Fruit fly (Drosophila melanogaster) whole organism, adult: ENCODE results near the gene Hrb87F.

Experiments
- CG11617 ChIP-seq: fragments of 200-800 bp; sonication (Bioruptor generic); optimal IDR thresholded peaks from 2 replicates; lab custom pipeline; 2017; ENCODE audit warnings: mild to moderate bottlenecking, missing biosample characterization, missing genetic modification reagents, missing genetic modification characterization
- CG12768 ChIP-seq: fragments of 200-800 bp; sonication (Bioruptor generic); optimal IDR thresholded peaks from 2 replicates; lab custom pipeline; 2017; ENCODE audit warnings: missing biosample characterization, missing genetic modification characterization, mild to moderate bottlenecking, moderate library complexity, missing genetic modification reagents
- CG14711 ChIP-seq: fragments of 200-800 bp; sonication (Bioruptor generic); optimal IDR thresholded peaks from 2 replicates; lab custom pipeline; 2018; ENCODE audit warnings: missing biosample characterization, mild to moderate bottlenecking, missing genetic modification characterization, moderate library complexity
- CG1620 ChIP-seq: fragments of 200-800 bp; sonication (Bioruptor generic); optimal IDR thresholded peaks from 2 replicates; lab custom pipeline; 2016; ENCODE audit warnings: missing biosample characterization, missing genetic modification characterization
- CG33017 ChIP-seq: fragments of 200-800 bp; sonication (Bioruptor generic); optimal IDR thresholded peaks from 2 replicates; lab custom pipeline; 2018; ENCODE audit warnings: missing biosample characterization, mild to moderate bottlenecking, missing genetic modification characterization, moderate library complexity
- CG5204 ChIP-seq: fragments of 200-800 bp; sonication (Bioruptor generic); optimal IDR thresholded peaks from 2 replicates; lab custom pipeline; 2016; ENCODE audit warnings: missing biosample characterization, missing genetic modification characterization
- CG7045 ChIP-seq: fragments of 200-800 bp; sonication (Bioruptor generic); optimal IDR thresholded peaks from 2 replicates; lab custom pipeline; 2017; ENCODE audit warnings: missing biosample characterization, mild to moderate bottlenecking, missing genetic modification characterization
- CG7101 ChIP-seq: fragments of 200-800 bp; sonication (Bioruptor generic); optimal IDR thresholded peaks from 2 replicates; lab custom pipeline; 2018; ENCODE audit warnings: missing biosample characterization, mild to moderate bottlenecking, missing genetic modification characterization, moderate library complexity
- Clk ChIP-seq: fragments of 200-800 bp; sonication (Bioruptor generic); optimal IDR thresholded peaks from 2 replicates; lab custom pipeline; 2017; ENCODE audit warnings: missing biosample characterization, missing genetic modification characterization
- Crg-1 ChIP-seq: fragments of 200-800 bp; sonication (Bioruptor generic); optimal IDR thresholded peaks from 2 replicates; lab custom pipeline; 2016; ENCODE audit warnings: missing biosample characterization, missing genetic modification characterization
- Hr96 ChIP-seq: fragments of 200-800 bp; sonication (Bioruptor generic); optimal IDR thresholded peaks from 2 replicates; lab custom pipeline; 2016; ENCODE audit warnings: missing biosample characterization, missing genetic modification characterization
- Mnt ChIP-seq: fragments of 200-800 bp; sonication (Bioruptor generic); optimal IDR thresholded peaks from 2 replicates; lab custom pipeline; 2016; ENCODE audit warnings: missing biosample characterization, mild to moderate bottlenecking, missing genetic modification characterization
- bab1 ChIP-seq: fragments of 200-800 bp; sonication (Bioruptor generic); optimal IDR thresholded peaks from 3 replicates; lab custom pipeline; 2019; ENCODE audit warnings: missing biosample characterization, mild to moderate bottlenecking, missing genetic modification characterization, moderate library complexity
- cic ChIP-seq: fragments of 200-800 bp; sonication (Bioruptor generic); optimal IDR thresholded peaks from 2 replicates; lab custom pipeline; 2017; ENCODE audit warnings: missing biosample characterization, mild to moderate bottlenecking, missing genetic modification characterization, moderate library complexity
- cnc ChIP-seq, 2 experiments: fragments of >200 bp; optimal IDR thresholded peaks; 2 replicates each; lab custom pipeline; 2017
- kay ChIP-seq: fragments of 200-800 bp; sonication (Bioruptor generic); peaks from one replicate; lab custom pipeline; 2016; ENCODE audit warnings: missing biosample characterization, missing genetic modification characterization, borderline replicate concordance
- ovo ChIP-seq: fragments of 200-800 bp; sonication (Bioruptor generic); optimal IDR thresholded peaks from 2 replicates; lab custom pipeline; 2016; ENCODE audit warnings: missing biosample characterization, missing genetic modification characterization
- pad ChIP-seq: fragments of 200-800 bp; sonication (Bioruptor generic); optimal IDR thresholded peaks from 3 replicates; lab custom pipeline; 2017; ENCODE audit warnings: missing biosample characterization, missing genetic modification characterization, mild to moderate bottlenecking, moderate library complexity, missing genetic modification reagents
- tj ChIP-seq: fragments of 200-800 bp; sonication (Bioruptor generic); optimal IDR thresholded peaks from 3 replicates; lab custom pipeline; 2017; ENCODE audit warnings: missing biosample characterization, mild to moderate bottlenecking, missing genetic modification characterization, moderate library complexity
- toe ChIP-seq: fragments of 200-800 bp; sonication (Bioruptor generic); optimal IDR thresholded peaks from 2 replicates; lab custom pipeline; 2016; ENCODE audit warnings: missing biosample characterization, missing genetic modification characterization

The Hrb87F gene

dm6 chr3R:13682994-13683623 is 22.8 kb upstream of the Hrb87F start:
- no peak for TF ChIP-seq CG5204 (GFP tag; lab: Kevin White, UChicago)
- peak; percentile 6 for TF ChIP-seq bab1

dm6 chr3R:13676137-13677086 is 16.1 kb upstream of the Hrb87F start, which contains the start of the genes Lkb1 and CG9588:
Gene Lkb1, plus strand, starts transcription at chr3R:13676549.
Gene CG9588, minus strand, starts transcription at chr3R:13676681.
- TF ChIP-seq kay (GFP tag; lab: Kevin White, UChicago): no peak
- TF ChIP-seq tj (GFP tag; lab: Kevin White, UChicago): peak; percentile 12
- TF ChIP-seq cnc (optimal IDR thresholded peaks at IDR 0.05; lab: Kevin White, UChicago): peak in 1 of 2 experiments; percentile 31
- peak; percentile 37 for TF ChIP-seq Mnt (GFP tag; lab: Kevin White, UChicago)
- TF ChIP-seq CG12768 (GFP tag; lab: Kevin White, UChicago): peak; percentile 30
- peak; percentile 19 for TF ChIP-seq Hr96 (GFP tag; lab: Kevin White, UChicago)
- TF ChIP-seq ovo (GFP tag; lab: Kevin White, UChicago): no peak
- peak; percentile 33 for TF ChIP-seq CG11617 (GFP tag; lab: Kevin White, UChicago)
- no peak for TF ChIP-seq cic (GFP tag; lab: Kevin White, UChicago)
- TF ChIP-seq CG14711 (tag; lab: Kevin White, UChicago): peak; percentile 15
- peak; percentile 95 for TF ChIP-seq pad (GFP tag; lab: Kevin White, UChicago)
- peak; percentile 13 for TF ChIP-seq CG7101 (tag; lab: Kevin White, UChicago)
- TF ChIP-seq CG7045 (GFP tag; lab: Kevin White, UChicago): peak; percentile 21
- TF ChIP-seq bab1: peak; percentile 21

dm6 chr3R:13674492-13675033 is 14.2 kb upstream of the Hrb87F start, which contains the start of gene Task6:
Gene Task6, minus strand, starts transcription at chr3R:13674542.
- TF ChIP-seq Mnt (GFP tag; lab: Kevin White, UChicago) (no peak), CG12768 (GFP tag; lab: Kevin White, UChicago) (no peak), toe (GFP tag; lab: Kevin White, UChicago) (no peak), Hr96 (GFP tag; lab: Kevin White, UChicago) (no peak), tj (GFP tag; lab: Kevin White, UChicago) (no peak), cnc (optimal IDR thresholded peaks at IDR 0.05; lab: Kevin White, UChicago) (no peak)

- TF ChIP-seq CG5204 (GFP tag; lab: Kevin White, UChicago) (no peak), Crg-1 (GFP tag; lab: Kevin White, UChicago) (no peak), ovo (GFP tag; lab: Kevin White, UChicago) (no peak)
Measured at dm6 chr3R:13672898-13673297, 12.6 kb upstream of the Hrb87F start.

dm6 chr3R:13665992-13666391 is 5.7 kb upstream of the Hrb87F start:
- TF ChIP-seq Mnt (GFP tag; lab: Kevin White, UChicago): no peak
- TF ChIP-seq CG12768 (GFP tag; lab: Kevin White, UChicago): peak; percentile 81
- TF ChIP-seq kay (GFP tag; lab: Kevin White, UChicago): peak; percentile 30
- TF ChIP-seq Crg-1 (GFP tag; lab: Kevin White, UChicago): no peak

dm6 chr3R:13662149-13662548 is 1.8 kb upstream of the Hrb87F start:
- TF ChIP-seq CG12768 (GFP tag; lab: Kevin White, UChicago): peak; percentile 6
- TF ChIP-seq toe (GFP tag; lab: Kevin White, UChicago): no peak

dm6 chr3R:13660924-13661659 is 761 bp upstream of the Hrb87F start, which contains the start of gene B52:
Gene B52, plus strand, starts transcription at chr3R:13661311.
- TF ChIP-seq CG14711 (tag; lab: Kevin White, UChicago) (peak; percentile 51), CG12768 (GFP tag; lab: Kevin White, UChicago) (peak; percentile 70), ovo (GFP tag; lab: Kevin White, UChicago) (peak; percentile 64), Hr96 (GFP tag; lab: Kevin White, UChicago) (peak; percentile 83), cic (GFP tag; lab: Kevin White, UChicago) (peak; percentile 33), Crg-1 (GFP tag; lab: Kevin White, UChicago) (peak; percentile 81), bab1 (peak; percentile 81), Clk (peak; percentile 46), CG7101 (tag; lab: Kevin White, UChicago) (peak; percentile 82), tj (GFP tag; lab: Kevin White, UChicago) (peak; percentile 61), pad (GFP tag; lab: Kevin White, UChicago) (peak; percentile 54), Mnt (GFP tag; lab: Kevin White, UChicago) (peak; percentile 72), CG11617 (GFP tag; lab: Kevin White, UChicago) (peak; percentile 86), CG5204 (GFP tag; lab: Kevin White, UChicago) (peak; percentile 72), cnc (optimal IDR thresholded peaks at IDR 0.05; lab: Kevin White, UChicago) (no peak), CG1620 (GFP tag; lab: Kevin White, UChicago) (peak; percentile 73), kay (GFP tag; lab: Kevin White, UChicago) (no peak), toe (GFP tag; lab: Kevin White, UChicago) (peak; percentile 44), CG33017 (tag; lab: Kevin White, UChicago) (peak; percentile 69), CG7045 (GFP tag; lab: Kevin White, UChicago) (peak; percentile 67)
